Worm (Caenorhabditis elegans) whole organism, mixed stage, embryonic: ENCODE results near the gene C07G2.5.

Experiments
- M03D4.4 ChIP-seq: sonication (generic microtip); optimal IDR thresholded peaks from 2 replicates; lab custom pipeline; 2017; ENCODE audit warnings: mild to moderate bottlenecking, missing genetic modification characterization, missing compliant biosample characterization
- bed-3 ChIP-seq: fragments of 200-800 bp; sonication (Bioruptor generic); optimal IDR thresholded peaks from 3 replicates; lab custom pipeline; 2018; ENCODE audit warnings: mild to moderate bottlenecking, missing genetic modification characterization, moderate library complexity, missing compliant biosample characterization
- blmp-1 ChIP-seq: fragments of 150-350 bp; optimal IDR thresholded peaks from 2 replicates; lab custom pipeline; 2014; ENCODE audit warnings: missing biosample characterization, missing genetic modification characterization
- ceh-39 ChIP-seq: fragments of 150-350 bp; optimal IDR thresholded peaks from 2 replicates; lab custom pipeline; 2014; ENCODE audit warnings: missing biosample characterization, missing genetic modification characterization
- ceh-43 ChIP-seq: fragments of 200-800 bp; sonication (Bioruptor generic); optimal IDR thresholded peaks from 2 replicates; lab custom pipeline; 2018; ENCODE audit warnings: mild to moderate bottlenecking, missing genetic modification characterization, moderate library complexity, missing compliant biosample characterization
- ceh-83 ChIP-seq: fragments of 200-800 bp; sonication (Bioruptor generic); optimal IDR thresholded peaks from 2 replicates; lab custom pipeline; 2018; ENCODE audit warnings: mild to moderate bottlenecking, missing genetic modification characterization, missing compliant biosample characterization
- ces-1 ChIP-seq: fragments of 150-350 bp; optimal IDR thresholded peaks from 2 replicates; lab custom pipeline; 2014; ENCODE audit warnings: missing biosample characterization, missing genetic modification reagents, missing genetic modification characterization
- cnd-1 ChIP-seq: fragments of 200-800 bp; sonication (Bioruptor generic); optimal IDR thresholded peaks from 2 replicates; lab custom pipeline; 2018; ENCODE audit warnings: mild to moderate bottlenecking, missing genetic modification characterization, missing compliant biosample characterization
- elt-1 ChIP-seq: sonication (generic microtip); optimal IDR thresholded peaks from 2 replicates; lab custom pipeline; 2017; ENCODE audit warnings: missing genetic modification characterization, mild to moderate bottlenecking, missing compliant biosample characterization, antibody characterized with exemption, moderate library complexity, borderline replicate concordance; ENCODE audit not compliant: insufficient read depth
- elt-3 ChIP-seq: fragments of 150-350 bp; optimal IDR thresholded peaks from 2 replicates; lab custom pipeline; 2014; ENCODE audit warnings: missing biosample characterization, missing genetic modification characterization
- ham-2 ChIP-seq: fragments of 200-800 bp; sonication (Bioruptor generic); optimal IDR thresholded peaks from 2 replicates; lab custom pipeline; 2018; ENCODE audit warnings: mild to moderate bottlenecking, missing genetic modification characterization, missing compliant biosample characterization
- hlh-1 ChIP-seq: fragments of 150-350 bp; optimal IDR thresholded peaks from 2 replicates; lab custom pipeline; 2014; ENCODE audit warnings: missing biosample characterization, missing genetic modification reagents, missing genetic modification characterization
- lin-13 ChIP-seq: fragments of 150-350 bp; optimal IDR thresholded peaks from 2 replicates; lab custom pipeline; 2014; ENCODE audit warnings: missing biosample characterization, missing genetic modification characterization
- lin-32 ChIP-seq: fragments of 200-800 bp; sonication (Bioruptor generic); optimal IDR thresholded peaks from 2 replicates; lab custom pipeline; 2018; ENCODE audit warnings: mild to moderate bottlenecking, missing genetic modification characterization, missing compliant biosample characterization
- mab-5 ChIP-seq: fragments of 150-350 bp; optimal IDR thresholded peaks from 2 replicates; lab custom pipeline; 2014; ENCODE audit warnings: missing biosample characterization, missing genetic modification characterization
- mep-1 ChIP-seq: fragments of 150-350 bp; optimal IDR thresholded peaks from 2 replicates; lab custom pipeline; 2017; ENCODE audit warnings: missing biosample characterization, missing genetic modification reagents, missing genetic modification characterization, inconsistent platforms
- mls-2 ChIP-seq: sonication (generic microtip); optimal IDR thresholded peaks from 2 replicates; lab custom pipeline; 2016; ENCODE audit warnings: mild to moderate bottlenecking, missing genetic modification characterization, moderate library complexity, missing compliant biosample characterization
- nhr-12 ChIP-seq: fragments of 150-350 bp; optimal IDR thresholded peaks from 2 replicates; lab custom pipeline; 2014; ENCODE audit warnings: missing biosample characterization, missing genetic modification characterization
- nhr-2 ChIP-seq: fragments of 150-350 bp; optimal IDR thresholded peaks from 2 replicates; lab custom pipeline; 2014; ENCODE audit warnings: missing biosample characterization, missing genetic modification characterization
- nhr-237 ChIP-seq: fragments of 150-350 bp; optimal IDR thresholded peaks from 2 replicates; lab custom pipeline; 2014; ENCODE audit warnings: missing biosample characterization, missing genetic modification characterization
- nhr-28 ChIP-seq: fragments of 150-350 bp; optimal IDR thresholded peaks from 2 replicates; lab custom pipeline; 2014; ENCODE audit warnings: missing biosample characterization, missing genetic modification characterization
- nhr-76 ChIP-seq: sonication (generic microtip); optimal IDR thresholded peaks from 2 replicates; lab custom pipeline; 2017; ENCODE audit warnings: missing biosample characterization, missing genetic modification characterization
- pha-4 ChIP-seq: fragments of 150-350 bp; optimal IDR thresholded peaks from 2 replicates; lab custom pipeline; 2018; ENCODE audit warnings: missing biosample characterization, missing genetic modification reagents, missing genetic modification characterization
- sem-2 ChIP-seq: fragments of 200-800 bp; sonication (Bioruptor generic); optimal IDR thresholded peaks from 2 replicates; lab custom pipeline; 2018; ENCODE audit warnings: mild to moderate bottlenecking, missing genetic modification characterization, missing compliant biosample characterization
- snpc-4 ChIP-seq: fragments of 150-350 bp; optimal IDR thresholded peaks from 2 replicates; lab custom pipeline; 2014; ENCODE audit warnings: missing biosample characterization, missing genetic modification characterization
- sptf-1 ChIP-seq: sonication (generic microtip); optimal IDR thresholded peaks from 2 replicates; lab custom pipeline; 2017; ENCODE audit warnings: mild to moderate bottlenecking, missing genetic modification characterization, moderate library complexity, missing compliant biosample characterization
- tbx-8 ChIP-seq: fragments of 200-800 bp; sonication (Bioruptor generic); optimal IDR thresholded peaks from 2 replicates; lab custom pipeline; 2018; ENCODE audit warnings: mild to moderate bottlenecking, missing genetic modification characterization, moderate library complexity, missing compliant biosample characterization
- unc-120 ChIP-seq: sonication (generic microtip); optimal IDR thresholded peaks from 2 replicates; lab custom pipeline; 2017; ENCODE audit warnings: missing genetic modification characterization, missing compliant biosample characterization; ENCODE audit not compliant: poor library complexity, severe bottlenecking
- unc-62 ChIP-seq: fragments of 150-350 bp; optimal IDR thresholded peaks from 2 replicates; lab custom pipeline; 2014; ENCODE audit warnings: missing biosample characterization, missing genetic modification reagents, missing genetic modification characterization
- zip-8 ChIP-seq: fragments of 150-350 bp; optimal IDR thresholded peaks from 2 replicates; lab custom pipeline; 2014; ENCODE audit warnings: missing biosample characterization, missing genetic modification characterization

The C07G2.5 gene

ce11 chrIII:4524071-4524470 is 25.2 kb upstream of the C07G2.5 start:
- TF ChIP-seq ces-1 (GFP tag; lab: Kevin White, UChicago) (peak; percentile 95), hlh-1 (tag; lab: Kevin White, UChicago) (no peak)

ce11 chrIII:4523411-4523810 is 24.6 kb upstream of the C07G2.5 start:
- TF ChIP-seq ham-2 (no peak), pha-4 (tag; lab: Kevin White, UChicago) (no peak), nhr-76 (tag; lab: Kevin White, UChicago) (no peak), unc-120 (tag; lab: Kevin White, UChicago) (no peak), tbx-8 (GFP tag; lab: Kevin White, UChicago) (no peak), hlh-1 (tag; lab: Kevin White, UChicago) (peak; percentile 27), nhr-237 (no peak), mep-1 (no peak), mab-5 (no peak), unc-62 (GFP tag; lab: Kevin White, UChicago) (peak; percentile 61), cnd-1 (peak; percentile 86), bed-3 (GFP tag; lab: Kevin White, UChicago) (no peak), zip-8 (tag; lab: Kevin White, UChicago) (no peak), ces-1 (GFP tag; lab: Kevin White, UChicago) (peak; percentile 59), nhr-28 (no peak), elt-3 (no peak), elt-1 (tag; lab: Kevin White, UChicago) (no peak), sem-2 (GFP tag; lab: Kevin White, UChicago) (no peak), nhr-12 (tag; lab: Kevin White, UChicago) (no peak), lin-13 (tag; lab: Kevin White, UChicago) (no peak), blmp-1 (tag; lab: Kevin White, UChicago) (no peak), ceh-83 (GFP tag; lab: Kevin White, UChicago) (no peak), ceh-43 (GFP tag; lab: Kevin White, UChicago) (no peak), nhr-2 (no peak)

ce11 chrIII:4520057-4520456 is 21.2 kb upstream of the C07G2.5 start, which contains the start of gene cdh-4:
cdh-4 (plus strand) TSS chrIII:4520357.
- TF ChIP-seq elt-3 = no peak
- no peak for TF ChIP-seq ces-1 (GFP tag; lab: Kevin White, UChicago)
- no peak for TF ChIP-seq bed-3 (GFP tag; lab: Kevin White, UChicago)
- TF ChIP-seq ceh-83 (GFP tag; lab: Kevin White, UChicago) = no peak
- no peak for TF ChIP-seq nhr-237
- TF ChIP-seq nhr-76 (tag; lab: Kevin White, UChicago) = no peak
- no peak for TF ChIP-seq M03D4.4
- no peak for TF ChIP-seq lin-32 (GFP tag; lab: Kevin White, UChicago)
- TF ChIP-seq sem-2 (GFP tag; lab: Kevin White, UChicago) = no peak
- TF ChIP-seq, all 35 proteins: peak for 0

- TF ChIP-seq sptf-1 (tag; lab: Kevin White, UChicago) (no peak), nhr-76 (tag; lab: Kevin White, UChicago) (no peak), lin-32 (GFP tag; lab: Kevin White, UChicago) (peak; percentile 55), ceh-43 (GFP tag; lab: Kevin White, UChicago) (peak; percentile 52), ces-1 (GFP tag; lab: Kevin White, UChicago) (peak; percentile 67), mls-2 (tag; lab: Kevin White, UChicago) (peak; percentile 60), ceh-83 (GFP tag; lab: Kevin White, UChicago) (no peak), cnd-1 (peak; percentile 77)
Observed at ce11 chrIII:4519410-4519809, 20.6 kb upstream of the C07G2.5 start.

ce11 chrIII:4517781-4518180 is 18.9 kb upstream of the C07G2.5 start:
- no peak for TF ChIP-seq unc-120 (tag; lab: Kevin White, UChicago)
- TF ChIP-seq unc-62 (GFP tag; lab: Kevin White, UChicago) = no peak
- TF ChIP-seq ces-1 (GFP tag; lab: Kevin White, UChicago) = no peak
- no peak for TF ChIP-seq ceh-43 (GFP tag; lab: Kevin White, UChicago)
- TF ChIP-seq, all 35 proteins: peak for 0

- peak; percentile 96 for TF ChIP-seq ces-1 (GFP tag; lab: Kevin White, UChicago)
- peak; percentile 64 for TF ChIP-seq nhr-2
- no peak for TF ChIP-seq snpc-4 (tag; lab: Kevin White, UChicago)
- TF ChIP-seq ceh-39 (tag; lab: Kevin White, UChicago) = peak; percentile 41
- TF ChIP-seq sptf-1 (tag; lab: Kevin White, UChicago) = no peak
- peak; percentile 84 for TF ChIP-seq zip-8 (tag; lab: Kevin White, UChicago)
- TF ChIP-seq mep-1 = peak; percentile 55
Observed at ce11 chrIII:4515173-4515572, 16.3 kb upstream of the C07G2.5 start.
